Worm (Caenorhabditis elegans) whole organism, L2 larva: ENCODE measurements around the gene Y67D8B.3.
A peak's percentile ranks its signal among the peaks of the same experiment; 100 is the strongest.

Source experiments
- F13H6.1 ChIP-seq: sonication (generic microtip); optimal IDR thresholded peaks from 2 replicates; lab custom pipeline; 2016; ENCODE audit warnings: missing genetic modification characterization, missing compliant biosample characterization
- Y55F3AM.14 ChIP-seq: fragments of 200-800 bp; sonication (Bioruptor generic); optimal IDR thresholded peaks from 2 replicates; lab custom pipeline; 2018; ENCODE audit warnings: mild to moderate bottlenecking, missing genetic modification characterization, missing compliant biosample characterization
- blmp-1 ChIP-seq: sonication (generic microtip); optimal IDR thresholded peaks from 2 replicates; lab custom pipeline; 2017; ENCODE audit warnings: missing genetic modification characterization, mild to moderate bottlenecking, missing compliant biosample characterization, antibody characterized with exemption, moderate library complexity; ENCODE audit not compliant: insufficient read depth
- crh-2 ChIP-seq: sonication (generic microtip); optimal IDR thresholded peaks from 2 replicates; lab custom pipeline; 2017; ENCODE audit warnings: missing biosample characterization, missing genetic modification characterization
- fos-1 ChIP-seq: fragments of 150-350 bp; optimal IDR thresholded peaks from 2 replicates; lab custom pipeline; 2014; ENCODE audit warnings: missing biosample characterization, missing genetic modification characterization
- gmeb-1 ChIP-seq: fragments of 150-350 bp; optimal IDR thresholded peaks from 2 replicates; lab custom pipeline; 2014; ENCODE audit warnings: missing biosample characterization, missing genetic modification characterization
- lin-13 ChIP-seq: fragments of 150-350 bp; optimal IDR thresholded peaks from 2 replicates; lab custom pipeline; 2014; ENCODE audit warnings: missing biosample characterization, missing genetic modification reagents, missing genetic modification characterization
- lin-39 ChIP-seq: fragments of 150-350 bp; optimal IDR thresholded peaks from 2 replicates; lab custom pipeline; 2014; ENCODE audit warnings: missing biosample characterization, missing genetic modification reagents, missing genetic modification characterization
- lsy-2 ChIP-seq, 2 experiments: fragments of 150-350 bp in 1 of 2; sonication (generic microtip) in 1 of 2; optimal IDR thresholded peaks; 2 replicates each; lab custom pipeline; 2014 to 2017; ENCODE audit warnings: missing biosample characterization in 2 of 2, missing genetic modification characterization in 2 of 2
- mab-5 ChIP-seq: fragments of 150-350 bp; optimal IDR thresholded peaks from 2 replicates; lab custom pipeline; 2014; ENCODE audit warnings: missing biosample characterization, missing genetic modification characterization
- mbf-1 ChIP-seq: sonication (generic microtip); optimal IDR thresholded peaks from 2 replicates; lab custom pipeline; 2017; ENCODE audit warnings: missing biosample characterization, missing genetic modification characterization
- mdl-1 ChIP-seq, 2 experiments: fragments of 150-350 bp in 1 of 2; sonication (generic microtip) in 1 of 2; optimal IDR thresholded peaks; 2 replicates each; lab custom pipeline; 2017; ENCODE audit warnings: missing biosample characterization in 2 of 2, missing genetic modification characterization in 2 of 2
- nhr-77 ChIP-seq: fragments of 150-350 bp; optimal IDR thresholded peaks from 2 replicates; lab custom pipeline; 2014; ENCODE audit warnings: missing biosample characterization, missing genetic modification characterization
- peb-1 ChIP-seq: fragments of 150-350 bp; optimal IDR thresholded peaks from 2 replicates; lab custom pipeline; 2014; ENCODE audit warnings: missing biosample characterization, missing genetic modification characterization
- sma-3 ChIP-seq: sonication (generic microtip); optimal IDR thresholded peaks from 2 replicates; lab custom pipeline; 2016; ENCODE audit warnings: missing genetic modification reagents, missing genetic modification characterization, missing compliant biosample characterization
- sma-9 ChIP-seq, 2 experiments: fragments of 150-350 bp in 1 of 2; sonication (generic microtip) in 1 of 2; optimal IDR thresholded peaks; 2 replicates each; lab custom pipeline; 2014 to 2016; ENCODE audit warnings: missing genetic modification characterization in 2 of 2, mild to moderate bottlenecking in 1 of 2, missing biosample characterization in 1 of 2, missing compliant biosample characterization in 1 of 2, missing genetic modification reagents in 1 of 2, moderate library complexity in 1 of 2
- unc-39 ChIP-seq: fragments of 150-350 bp; optimal IDR thresholded peaks from 2 replicates; lab custom pipeline; 2014; ENCODE audit warnings: missing biosample characterization, missing genetic modification characterization
- ztf-4 ChIP-seq: fragments of 150-350 bp; optimal IDR thresholded peaks from 2 replicates; lab custom pipeline; 2014; ENCODE audit warnings: missing biosample characterization, missing genetic modification characterization

Gene Y67D8B.3

ce11 chrIV:3160785-3161184, 41.2 kb downstream of the Y67D8B.3 start (continued):
- TF ChIP-seq mab-5 (tag; lab: Kevin White, UChicago) (peak; percentile 87), lin-39 (no peak), gmeb-1 (peak; percentile 65), Y55F3AM.14 (GFP tag; lab: Kevin White, UChicago) (peak; percentile 11), lin-13 (GFP tag; lab: Kevin White, UChicago) (peak; percentile 87), peb-1 (tag; lab: Kevin White, UChicago) (no peak)

ce11 chrIV:3158175-3158574, 43.8 kb downstream of the Y67D8B.3 start:
- TF ChIP-seq blmp-1 (tag; lab: Kevin White, UChicago) (peak; percentile 31), sma-3 (GFP tag; lab: Kevin White, UChicago) (peak; percentile 24), mbf-1 (no peak), sma-9 (GFP tag; optimal IDR thresholded peaks at IDR 0.05; lab: Kevin White, UChicago) (peak; percentile 78), sma-9 (tag; optimal IDR thresholded peaks at IDR 0.05; lab: Kevin White, UChicago) (no peak), fos-1 (peak; percentile 96), crh-2 (tag; lab: Kevin White, UChicago) (peak; percentile 56), ztf-4 (tag; lab: Kevin White, UChicago) (no peak), unc-39 (tag; lab: Kevin White, UChicago) (no peak), lsy-2 (tag; optimal IDR thresholded peaks at IDR 0.05; lab: Kevin White, UChicago) (peak in 1 of 2 experiments; percentile 4), F13H6.1 (peak; percentile 71), nhr-77 (tag; lab: Kevin White, UChicago) (no peak), mdl-1 (tag; optimal IDR thresholded peaks at IDR 0.05; lab: Kevin White, UChicago) (no peak), gmeb-1 (peak; percentile 35)
